Worm (Caenorhabditis elegans): ENCODE results near the gene W02C12.2.

DNA sequence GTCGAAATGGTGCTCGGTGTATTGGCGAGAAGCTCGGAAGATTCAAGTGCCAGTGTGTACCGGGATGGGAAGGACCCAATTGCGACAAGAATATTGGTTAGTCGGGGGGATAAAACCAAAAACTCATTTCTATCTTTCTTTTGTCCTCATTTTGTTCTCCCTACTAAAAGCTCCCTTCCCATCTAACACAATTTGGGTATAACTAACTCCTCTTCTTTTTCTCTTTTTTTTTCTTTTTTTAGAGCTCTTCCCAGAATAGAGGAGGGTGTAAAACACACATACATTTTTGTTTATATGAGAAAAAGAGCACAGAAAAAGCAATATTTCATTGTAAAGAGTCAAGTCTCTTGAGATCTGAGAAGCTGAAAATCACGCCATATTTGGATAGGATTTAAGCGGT lies 2.6 kb downstream of the W02C12.2 start:
- TF ChIP-seq lin-13 (GFP tag; optimal IDR thresholded peaks at IDR 0.05) (no peak), unc-62 (GFP tag; optimal IDR thresholded peaks at IDR 0.05 in 1 of 2) (no peak), unc-62 (tag; optimal IDR thresholded peaks at IDR 0.05) (no peak), aly-2 (tag; optimal IDR thresholded peaks at IDR 0.05) (no peak), nhr-77 (tag; optimal IDR thresholded peaks at IDR 0.05) (no peak), tra-1 (GFP tag; IDR thresholded peaks at IDR 0.05) (no peak), fos-1 (tag; optimal IDR thresholded peaks at IDR 0.05) (no peak), ztf-11 (tag; optimal IDR thresholded peaks at IDR 0.05) (no peak)
